Worm (Caenorhabditis elegans) whole organism, young adult: ENCODE measurements around the gene daao-1.

Experiments used
- F10E7.11 ChIP-seq: sonication (generic microtip); optimal IDR thresholded peaks from 2 replicates; lab custom pipeline; 2017; ENCODE audit warnings: mild to moderate bottlenecking, missing genetic modification characterization, moderate library complexity, missing compliant biosample characterization
- F23B12.7 ChIP-seq: sonication (generic microtip); optimal IDR thresholded peaks from 2 replicates; lab custom pipeline; 2017; ENCODE audit warnings: missing genetic modification characterization, mild to moderate bottlenecking, missing compliant biosample characterization, antibody characterized with exemption, moderate library complexity; ENCODE audit not compliant: insufficient read depth
- F37B4.10 ChIP-seq: fragments of 200-800 bp; sonication (Bioruptor generic); IDR thresholded peaks from 2 replicates; pipeline ENCODE4 v1.3.6; 2022; ENCODE audit warnings: missing genetic modification characterization, missing compliant biosample characterization
- F39B2.1 ChIP-seq: fragments of 200-800 bp; sonication (Bioruptor generic); IDR thresholded peaks from 2 replicates; pipeline ENCODE4 v1.3.6; 2022; ENCODE audit warnings: missing genetic modification reagents, missing genetic modification characterization, missing compliant biosample characterization
- F52B5.7 ChIP-seq: sonication (generic microtip); optimal IDR thresholded peaks from 2 replicates; lab custom pipeline; 2016; ENCODE audit warnings: mild to moderate bottlenecking, missing genetic modification characterization, missing compliant biosample characterization
- F57A8.1 ChIP-seq: fragments of 200-800 bp; sonication (Bioruptor generic); optimal IDR thresholded peaks from 2 replicates; lab custom pipeline; 2018; ENCODE audit warnings: mild to moderate bottlenecking, missing genetic modification characterization, moderate library complexity, missing compliant biosample characterization
- K12H6.12 ChIP-seq: fragments of 200-800 bp; sonication (Bioruptor generic); optimal IDR thresholded peaks from 2 replicates; lab custom pipeline; 2018; ENCODE audit warnings: mild to moderate bottlenecking, missing genetic modification characterization, missing compliant biosample characterization
- Y53G8AR.9 ChIP-seq: fragments of 200-800 bp; sonication (Bioruptor generic); conservative IDR thresholded peaks from 2 replicates; pipeline ENCODE4 v1.3.6; 2022; ENCODE audit warnings: missing genetic modification reagents, missing genetic modification characterization, missing compliant biosample characterization
- Y56A3A.18 ChIP-seq: fragments of 200-800 bp; sonication (Bioruptor generic); IDR thresholded peaks from 2 replicates; pipeline ENCODE4 v1.3.6; 2022; ENCODE audit warnings: missing genetic modification reagents, missing genetic modification characterization, missing compliant biosample characterization
- Y79H2A.3 ChIP-seq: fragments of 200-800 bp; sonication (Bioruptor generic); conservative IDR thresholded peaks from 2 replicates; pipeline ENCODE4 v1.3.6; 2022; ENCODE audit warnings: missing genetic modification reagents, missing genetic modification characterization, missing compliant biosample characterization
- akir-1 ChIP-seq: fragments of 200-800 bp; sonication (Bioruptor generic); optimal IDR thresholded peaks from 2 replicates; lab custom pipeline; 2018; ENCODE audit warnings: mild to moderate bottlenecking, missing genetic modification characterization, moderate library complexity, missing compliant biosample characterization
- aptf-3 ChIP-seq: fragments of 200-800 bp; sonication (Bioruptor generic); IDR thresholded peaks from 2 replicates; pipeline ENCODE4 v1.3.6; 2022; ENCODE audit warnings: missing genetic modification characterization, missing compliant biosample characterization
- athp-1 ChIP-seq: sonication (generic microtip); optimal IDR thresholded peaks from 2 replicates; lab custom pipeline; 2017; ENCODE audit warnings: mild to moderate bottlenecking, missing genetic modification characterization, missing compliant biosample characterization
- bed-2 ChIP-seq: fragments of 200-800 bp; sonication (Bioruptor generic); IDR thresholded peaks from 2 replicates; pipeline ENCODE4 v1.3.6; 2022; ENCODE audit warnings: missing genetic modification reagents, missing genetic modification characterization, missing compliant biosample characterization
- ccch-3 ChIP-seq: fragments of 200-800 bp; sonication (Bioruptor generic); optimal IDR thresholded peaks from 2 replicates; lab custom pipeline; 2018; ENCODE audit warnings: mild to moderate bottlenecking, missing genetic modification characterization, missing compliant biosample characterization
- cebp-1 ChIP-seq, 2 experiments: fragments of 200-800 bp in 1 of 2; sonication (Bioruptor generic) in 1 of 2; sonication (generic microtip) in 1 of 2; IDR thresholded peaks in 1 of 2; optimal IDR thresholded peaks in 1 of 2; 2 replicates each; pipeline versions ENCODE4 v1.3.6 to Lab custom; 2017 to 2022; ENCODE audit warnings: missing compliant biosample characterization in 2 of 2, missing genetic modification characterization in 2 of 2, mild to moderate bottlenecking in 1 of 2, missing genetic modification reagents in 1 of 2, moderate library complexity in 1 of 2
- ceh-100 ChIP-seq: fragments of 200-800 bp; sonication (Bioruptor generic); IDR thresholded peaks from 2 replicates; pipeline ENCODE4 v1.3.6; 2022; ENCODE audit warnings: missing genetic modification reagents, missing genetic modification characterization, missing compliant biosample characterization
- ceh-27 ChIP-seq: fragments of 200-800 bp; sonication (Bioruptor generic); optimal IDR thresholded peaks from 2 replicates; lab custom pipeline; 2018; ENCODE audit warnings: mild to moderate bottlenecking, missing genetic modification characterization, moderate library complexity, missing compliant biosample characterization
- ceh-40 ChIP-seq: fragments of 200-800 bp; sonication (Bioruptor generic); IDR thresholded peaks from 2 replicates; pipeline ENCODE4 v1.3.6; 2022; ENCODE audit warnings: missing genetic modification characterization, missing compliant biosample characterization
- ceh-79 ChIP-seq: sonication (generic microtip); optimal IDR thresholded peaks from 2 replicates; lab custom pipeline; 2017; ENCODE audit warnings: mild to moderate bottlenecking, missing genetic modification characterization, missing compliant biosample characterization
- egrh-3 ChIP-seq: fragments of 200-800 bp; sonication (Bioruptor generic); IDR thresholded peaks from 2 replicates; pipeline ENCODE4 v1.3.6; 2022; ENCODE audit warnings: missing genetic modification reagents, missing genetic modification characterization, missing compliant biosample characterization
- ets-4 ChIP-seq: fragments of 200-800 bp; sonication (Bioruptor generic); optimal IDR thresholded peaks from 2 replicates; lab custom pipeline; 2018; ENCODE audit warnings: mild to moderate bottlenecking, missing genetic modification characterization, missing compliant biosample characterization
- him-1 ChIP-seq: sonication (generic microtip); optimal IDR thresholded peaks from 2 replicates; lab custom pipeline; 2016; ENCODE audit warnings: missing genotype, missing genetic modification reagents, missing genetic modification characterization, missing compliant biosample characterization
- hlh-12 ChIP-seq: sonication (generic microtip); optimal IDR thresholded peaks from 2 replicates; lab custom pipeline; 2016; ENCODE audit warnings: missing genetic modification characterization, missing compliant biosample characterization
- hmg-1.2 ChIP-seq: fragments of 200-800 bp; sonication (Bioruptor generic); IDR thresholded peaks from 2 replicates; pipeline ENCODE4 v1.3.6; 2022; ENCODE audit warnings: missing genetic modification reagents, missing genetic modification characterization, missing compliant biosample characterization
- let-607 ChIP-seq, 2 experiments: fragments of 200-800 bp in 1 of 2; sonication (Bioruptor generic) in 1 of 2; sonication (generic microtip) in 1 of 2; optimal IDR thresholded peaks; 2 replicates each; lab custom pipeline; 2016 to 2018; ENCODE audit warnings: mild to moderate bottlenecking in 2 of 2, missing compliant biosample characterization in 2 of 2, missing genetic modification characterization in 2 of 2, moderate library complexity in 2 of 2, missing genotype in 1 of 2
- lin-35 ChIP-seq, 3 experiments: fragments of 150-350 bp in 2 of 3; sonication (generic microtip) in 1 of 3; optimal IDR thresholded peaks; 2 replicates each; lab custom pipeline; 2014 to 2018; ENCODE audit warnings: missing biosample characterization in 3 of 3, missing genetic modification characterization in 3 of 3, missing genetic modification reagents in 3 of 3
- madf-10 ChIP-seq: sonication (generic microtip); optimal IDR thresholded peaks from 2 replicates; lab custom pipeline; 2016; ENCODE audit warnings: mild to moderate bottlenecking, missing genetic modification characterization, missing compliant biosample characterization
- mcd-1 ChIP-seq: fragments of 200-800 bp; sonication (Bioruptor generic); IDR thresholded peaks from 2 replicates; pipeline ENCODE4 v1.3.6; 2022; ENCODE audit warnings: missing genetic modification reagents, missing genetic modification characterization, missing compliant biosample characterization
- mes-4 ChIP-seq: sonication (generic microtip); optimal IDR thresholded peaks from 2 replicates; lab custom pipeline; 2016; ENCODE audit warnings: missing genotype, missing genetic modification characterization, missing compliant biosample characterization
- nfyb-1 ChIP-seq: fragments of 200-800 bp; sonication (Bioruptor generic); IDR thresholded peaks from 2 replicates; pipeline ENCODE4 v1.3.6; 2022; ENCODE audit warnings: missing genetic modification reagents, missing genetic modification characterization, missing compliant biosample characterization
- nhr-27 ChIP-seq: fragments of 200-800 bp; sonication (Bioruptor generic); optimal IDR thresholded peaks from 2 replicates; lab custom pipeline; 2018; ENCODE audit warnings: mild to moderate bottlenecking, missing genetic modification characterization, moderate library complexity, missing compliant biosample characterization
- rec-8 ChIP-seq, 2 experiments: sonication (generic microtip); optimal IDR thresholded peaks; 2 replicates each; lab custom pipeline; 2016; ENCODE audit warnings: mild to moderate bottlenecking in 2 of 2, missing genetic modification characterization in 2 of 2, missing genetic modification reagents in 2 of 2, missing genotype in 2 of 2, missing biosample characterization in 1 of 2, missing compliant biosample characterization in 1 of 2, moderate library complexity in 1 of 2
- snpc-1.3 ChIP-seq: sonication (generic microtip); optimal IDR thresholded peaks from 2 replicates; lab custom pipeline; 2017; ENCODE audit warnings: missing genetic modification characterization, mild to moderate bottlenecking, missing compliant biosample characterization, antibody characterized with exemption, moderate library complexity, missing genotype, missing genetic modification reagents; ENCODE audit not compliant: insufficient read depth
- snpc-4 ChIP-seq, 5 experiments: fragments of 150-350 bp in 1 of 5; sonication (generic microtip) in 4 of 5; optimal IDR thresholded peaks; 2 replicates each; lab custom pipeline; 2014 to 2018; ENCODE audit warnings: missing genetic modification characterization in 5 of 5, missing biosample characterization in 3 of 5, antibody characterized with exemption in 2 of 5, mild to moderate bottlenecking in 2 of 5, missing compliant biosample characterization in 2 of 5, missing genotype in 2 of 5, moderate library complexity in 2 of 5, missing genetic modification reagents in 1 of 5
- somi-1 ChIP-seq: fragments of 200-800 bp; sonication (Bioruptor generic); optimal IDR thresholded peaks from 2 replicates; lab custom pipeline; 2018; ENCODE audit warnings: mild to moderate bottlenecking, missing genetic modification characterization, missing compliant biosample characterization
- tbp1 ChIP-seq: fragments of 200-800 bp; sonication (Bioruptor generic); optimal IDR thresholded peaks from 2 replicates; lab custom pipeline; 2018; ENCODE audit warnings: mild to moderate bottlenecking, missing genetic modification characterization, missing compliant biosample characterization
- tlf-1 ChIP-seq: fragments of 200-800 bp; sonication (Bioruptor generic); optimal IDR thresholded peaks from 2 replicates; lab custom pipeline; 2018; ENCODE audit warnings: mild to moderate bottlenecking, missing genetic modification characterization, missing compliant biosample characterization
- unc-130 ChIP-seq: sonication (generic microtip); optimal IDR thresholded peaks from 2 replicates; lab custom pipeline; 2016; ENCODE audit warnings: missing genetic modification reagents, missing genetic modification characterization, missing compliant biosample characterization
- unc-62 ChIP-seq: fragments of 150-350 bp; optimal IDR thresholded peaks from 2 replicates; lab custom pipeline; 2014; ENCODE audit warnings: missing biosample characterization, missing genetic modification reagents, missing genetic modification characterization
- zfh-2 ChIP-seq: fragments of 200-800 bp; sonication (Bioruptor generic); conservative IDR thresholded peaks from 2 replicates; pipeline ENCODE4 v1.3.6; 2022; ENCODE audit warnings: missing genetic modification reagents, missing genetic modification characterization, missing compliant biosample characterization
- ztf-18 ChIP-seq: sonication (generic microtip); optimal IDR thresholded peaks from 2 replicates; lab custom pipeline; 2016; ENCODE audit warnings: missing genotype, mild to moderate bottlenecking, missing genetic modification characterization, missing compliant biosample characterization
- ztf-26 ChIP-seq: sonication (generic microtip); optimal IDR thresholded peaks from 2 replicates; lab custom pipeline; 2017; ENCODE audit warnings: missing genetic modification characterization, missing compliant biosample characterization

Gene daao-1

DNA sequence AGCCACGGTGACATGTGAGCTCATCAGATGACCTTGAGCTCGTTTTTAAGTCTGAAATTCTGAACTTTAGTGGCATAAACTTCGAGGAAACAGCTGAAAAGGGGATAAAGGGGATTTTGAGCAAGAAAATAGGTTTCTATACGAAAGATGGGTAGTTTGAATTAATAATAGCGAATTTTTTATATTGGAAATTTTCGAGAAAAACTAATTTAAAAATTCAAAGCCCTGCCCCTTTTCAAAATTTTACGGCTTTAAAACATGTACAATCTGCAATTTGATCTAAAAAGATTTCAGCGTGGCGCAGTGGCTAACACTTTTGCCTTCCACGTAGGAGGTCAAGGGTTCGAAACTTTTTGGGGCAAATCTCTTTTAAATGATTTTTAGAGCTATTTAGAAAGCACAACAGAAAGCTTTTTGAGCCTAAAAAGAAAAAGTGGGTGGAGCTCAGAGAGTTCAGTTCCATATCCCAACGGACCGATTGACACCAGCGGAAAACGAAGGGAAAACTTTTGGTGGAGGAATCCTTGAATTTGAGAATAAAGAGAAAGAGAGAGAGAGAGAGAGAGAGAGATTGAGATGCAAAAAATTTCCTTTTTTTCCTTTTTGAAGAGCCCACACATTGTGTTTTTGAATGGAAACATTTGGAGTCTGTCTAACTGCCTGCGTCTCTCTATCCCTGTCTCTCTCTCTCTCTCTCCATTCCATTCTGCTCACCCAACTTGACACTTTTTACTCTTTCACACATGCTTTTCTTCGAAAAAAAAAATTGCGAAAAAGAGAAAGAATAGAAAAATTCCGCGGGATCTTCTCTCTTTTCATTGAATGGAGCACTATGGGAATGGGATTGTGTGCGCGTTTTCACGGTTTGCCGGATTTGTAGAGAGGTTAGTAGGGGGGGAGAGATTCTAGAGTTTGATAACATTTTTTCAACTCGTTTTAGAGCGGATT lies 50.2 kb downstream of the daao-1 start, which contains the start of gene Y69A2AR.31 (continued):
- TF ChIP-seq unc-62 (GFP tag; lab: Kevin White, UChicago) (no peak), somi-1 (GFP tag; lab: Kevin White, UChicago) (peak; percentile 29), bed-2 (no peak), let-607 (tag; optimal IDR thresholded peaks at IDR 0.05; lab: Kevin White, UChicago) (peak in 1 of 2 experiments; percentile 42), Y79H2A.3 (GFP tag; lab: Robert Waterston, UW) (no peak), hmg-1.2 (GFP tag; lab: Robert Waterston, UW) (no peak; the same call in 1 of the 2 replicates), snpc-1.3 (peak; percentile 87), ets-4 (GFP tag; lab: Kevin White, UChicago) (no peak), nfyb-1 (no peak), unc-130 (no peak), ztf-26 (tag; lab: Kevin White, UChicago) (no peak)

DNA sequence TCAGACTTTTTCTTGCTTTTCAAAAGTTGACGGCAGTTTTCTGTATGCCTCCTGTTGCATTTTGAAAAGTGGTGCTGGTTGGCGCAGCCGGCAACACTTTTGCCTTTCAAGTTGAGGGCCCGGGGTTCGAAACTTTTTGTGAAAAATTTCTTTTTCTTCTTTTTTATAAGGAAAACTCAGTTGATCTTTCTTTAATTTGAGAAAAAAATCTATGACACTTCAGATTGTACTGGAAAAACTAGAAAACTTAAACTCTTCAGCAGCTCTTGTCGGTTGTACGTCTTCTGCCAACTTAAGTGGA lies 50.9 kb downstream of the daao-1 start:
- TF ChIP-seq zfh-2 (no peak), K12H6.12 (tag; lab: Kevin White, UChicago) (no peak), F52B5.7 (tag; lab: Kevin White, UChicago) (peak; percentile 71), ceh-40 (GFP tag; lab: Robert Waterston, UW) (no peak), F39B2.1 (GFP tag; lab: Robert Waterston, UW) (no peak), ztf-26 (tag; lab: Kevin White, UChicago) (peak; percentile 25), Y79H2A.3 (GFP tag; lab: Robert Waterston, UW) (0 out of 2 replicates have a peak, but pooled peaks have one; percentile 62), athp-1 (tag; lab: Kevin White, UChicago) (peak; percentile 56), tbp1 (GFP tag; lab: Kevin White, UChicago) (peak; percentile 98), F10E7.11 (no peak), egrh-3 (GFP tag; lab: Robert Waterston, UW) (no peak), ztf-18 (peak; percentile 59), cebp-1 (GFP tag; IDR thresholded peaks at IDR 0.05; lab: Robert Waterston, UW) (no peak), cebp-1 (tag; optimal IDR thresholded peaks at IDR 0.05; lab: Kevin White, UChicago) (peak; percentile 39), mcd-1 (GFP tag; lab: Robert Waterston, UW) (no peak), akir-1 (GFP tag; lab: Kevin White, UChicago) (no peak), tlf-1 (GFP tag; lab: Kevin White, UChicago) (peak; percentile 16), hmg-1.2 (GFP tag; lab: Robert Waterston, UW) (peak; percentile 36; the same call in 1 of the 2 replicates), aptf-3 (GFP tag; lab: Robert Waterston, UW) (no peak), mes-4 (no peak), him-1 (tag; lab: Kevin White, UChicago) (no peak), ceh-100 (GFP tag; lab: Robert Waterston, UW) (no peak), rec-8 (tag; optimal IDR thresholded peaks at IDR 0.05; lab: Kevin White, UChicago) (peak; percentile 30 to 79), ccch-3 (GFP tag; lab: Kevin White, UChicago) (no peak), F37B4.10 (no peak), hlh-12 (tag; lab: Kevin White, UChicago) (no peak), ceh-79 (no peak), lin-35 (GFP tag; optimal IDR thresholded peaks at IDR 0.05; lab: Kevin White, UChicago) (no peak), nfyb-1 (0 out of 2 replicates have a peak, but pooled peaks have one; percentile 19), F57A8.1 (GFP tag; lab: Kevin White, UChicago) (no peak), ceh-27 (GFP tag; lab: Kevin White, UChicago) (no peak), Y53G8AR.9 (no peak), F23B12.7 (tag; lab: Kevin White, UChicago) (no peak), madf-10 (tag; lab: Kevin White, UChicago) (no peak), Y56A3A.18 (0 out of 2 replicates have a peak, but pooled peaks have one; percentile 8), nhr-27 (no peak), snpc-4 (GFP tag; optimal IDR thresholded peaks at IDR 0.05; lab: Kevin White, UChicago) (peak; percentile 24), snpc-4 (tag; optimal IDR thresholded peaks at IDR 0.05; lab: Kevin White, UChicago) (peak in 1 of 4 experiments; percentile 7)
